Worm (Caenorhabditis elegans) whole organism, midembryonic: Measurements from ENCODE around the gene C04G2.5.

Experiments
- T22C8.4 ChIP-seq: fragments of 200-800 bp; sonication (Bioruptor generic); IDR thresholded peaks from 2 replicates; pipeline ENCODE4 v1.3.6; 2022; ENCODE audit warnings: missing genetic modification characterization, missing compliant biosample characterization
- cog-1 ChIP-seq: sonication (generic microtip); optimal IDR thresholded peaks from 2 replicates; lab custom pipeline; 2016; ENCODE audit warnings: missing genetic modification characterization, missing compliant biosample characterization
- flt-1 ChIP-seq: fragments of 200-800 bp; sonication (Bioruptor generic); IDR thresholded peaks from 2 replicates; pipeline ENCODE4 v1.3.6; 2022; ENCODE audit warnings: missing genetic modification characterization, missing compliant biosample characterization
- klf-2 ChIP-seq: fragments of 200-800 bp; sonication (Bioruptor generic); conservative IDR thresholded peaks from 2 replicates; pipeline ENCODE4 v1.3.6; 2022; ENCODE audit warnings: missing genetic modification reagents, missing genetic modification characterization, missing compliant biosample characterization
- med-1 ChIP-seq: sonication (generic microtip); optimal IDR thresholded peaks from 2 replicates; lab custom pipeline; 2017; ENCODE audit warnings: missing genetic modification characterization, mild to moderate bottlenecking, missing compliant biosample characterization, antibody characterized with exemption, missing genetic modification reagents; ENCODE audit not compliant: insufficient read depth
- ref-1 ChIP-seq: fragments of 200-800 bp; sonication (Bioruptor generic); conservative IDR thresholded peaks from 2 replicates; pipeline ENCODE4 v1.3.6; 2022; ENCODE audit warnings: missing genetic modification reagents, missing genetic modification characterization, missing compliant biosample characterization
- tab-1 ChIP-seq: fragments of 200-800 bp; sonication (Bioruptor generic); IDR thresholded peaks from 2 replicates; pipeline ENCODE4 v1.3.6; 2022; ENCODE audit warnings: missing genetic modification characterization, missing compliant biosample characterization
- ztf-23 ChIP-seq: fragments of 200-800 bp; sonication (Bioruptor generic); IDR thresholded peaks from 2 replicates; pipeline ENCODE4 v1.3.6; 2022; ENCODE audit warnings: missing genetic modification reagents, missing genetic modification characterization, missing compliant biosample characterization
- ztf-29 ChIP-seq: fragments of 200-800 bp; sonication (Bioruptor generic); IDR thresholded peaks from 2 replicates; pipeline ENCODE4 v1.3.6; 2022; ENCODE audit warnings: missing genetic modification reagents, missing genetic modification characterization, missing compliant biosample characterization

C04G2.5 gene

ce11 chrIV:10068266-10068665, 26.8 kb downstream of the C04G2.5 start:
- TF ChIP-seq cog-1 (tag; lab: Kevin White, UChicago) (no peak), ztf-23 (GFP tag; lab: Robert Waterston, UW) (no peak), flt-1 (GFP tag; lab: Robert Waterston, UW) (no peak), ref-1 (GFP tag; lab: Robert Waterston, UW) (no peak), med-1 (GFP tag; lab: Kevin White, UChicago) (no peak), klf-2 (GFP tag; lab: Robert Waterston, UW) (no peak), T22C8.4 (GFP tag; lab: Robert Waterston, UW) (no peak), tab-1 (GFP tag; lab: Robert Waterston, UW) (no peak), ztf-29 (no peak)

ce11 chrIV:10067541-10067940, 27.5 kb downstream of the C04G2.5 start, which contains the start of gene cwn-2:
cwn-2 (plus strand) TSS chrIV:10067816.
- no peak for TF ChIP-seq T22C8.4 (GFP tag; lab: Robert Waterston, UW)
- no peak for TF ChIP-seq med-1 (GFP tag; lab: Kevin White, UChicago)
- no peak for TF ChIP-seq flt-1 (GFP tag; lab: Robert Waterston, UW)
- TF ChIP-seq cog-1 (tag; lab: Kevin White, UChicago): no peak

- TF ChIP-seq ref-1 (GFP tag; lab: Robert Waterston, UW) (no peak), klf-2 (GFP tag; lab: Robert Waterston, UW) (no peak), T22C8.4 (GFP tag; lab: Robert Waterston, UW) (no peak), cog-1 (tag; lab: Kevin White, UChicago) (no peak)
These were observed 28.6 kb downstream of the C04G2.5 start for ce11 chrIV:10066456-10066855.

ce11 chrIV:10065159-10065558, 29.9 kb downstream of the C04G2.5 start:
- TF ChIP-seq klf-2 (GFP tag; lab: Robert Waterston, UW): no peak
- TF ChIP-seq cog-1 (tag; lab: Kevin White, UChicago): no peak
- no peak for TF ChIP-seq ztf-29
- TF ChIP-seq ref-1 (GFP tag; lab: Robert Waterston, UW): no peak
- TF ChIP-seq tab-1 (GFP tag; lab: Robert Waterston, UW): no peak
- TF ChIP-seq T22C8.4 (GFP tag; lab: Robert Waterston, UW): no peak
- TF ChIP-seq flt-1 (GFP tag; lab: Robert Waterston, UW): no peak
- TF ChIP-seq med-1 (GFP tag; lab: Kevin White, UChicago): no peak
- TF ChIP-seq ztf-23 (GFP tag; lab: Robert Waterston, UW): no peak

ce11 chrIV:10063941-10064340, 31.1 kb downstream of the C04G2.5 start:
- no peak for TF ChIP-seq flt-1 (GFP tag; lab: Robert Waterston, UW)

ce11 chrIV:10062728-10063127, 32.3 kb downstream of the C04G2.5 start, which contains the start of gene ipla-7:
ipla-7 (minus strand) TSS chrIV:10062849.
- TF ChIP-seq ref-1 (GFP tag; lab: Robert Waterston, UW) (no peak), flt-1 (GFP tag; lab: Robert Waterston, UW) (no peak), ztf-29 (no peak), cog-1 (tag; lab: Kevin White, UChicago) (no peak), tab-1 (GFP tag; lab: Robert Waterston, UW) (no peak), ztf-23 (GFP tag; lab: Robert Waterston, UW) (no peak), klf-2 (GFP tag; lab: Robert Waterston, UW) (no peak), med-1 (GFP tag; lab: Kevin White, UChicago) (no peak), T22C8.4 (GFP tag; lab: Robert Waterston, UW) (no peak)

ce11 chrIV:10060795-10061194, 34.3 kb downstream of the C04G2.5 start:
- TF ChIP-seq tab-1 (GFP tag; lab: Robert Waterston, UW) (no peak), ref-1 (GFP tag; lab: Robert Waterston, UW) (no peak), flt-1 (GFP tag; lab: Robert Waterston, UW) (no peak), cog-1 (tag; lab: Kevin White, UChicago) (no peak)

- TF ChIP-seq cog-1 (tag; lab: Kevin White, UChicago): no peak
These were observed 35.9 kb downstream of the C04G2.5 start for ce11 chrIV:10059175-10059574.

ce11 chrIV:10056138-10056537, 38.9 kb downstream of the C04G2.5 start, which contains the start of gene T04B2.7:
T04B2.7 (minus strand) TSS chrIV:10056238.
- TF ChIP-seq ref-1 (GFP tag; lab: Robert Waterston, UW) (no peak), ztf-29 (no peak), flt-1 (GFP tag; lab: Robert Waterston, UW) (no peak), ztf-23 (GFP tag; lab: Robert Waterston, UW) (no peak), T22C8.4 (GFP tag; lab: Robert Waterston, UW) (no peak), med-1 (GFP tag; lab: Kevin White, UChicago) (no peak), klf-2 (GFP tag; lab: Robert Waterston, UW) (no peak), tab-1 (GFP tag; lab: Robert Waterston, UW) (no peak)

ce11 chrIV:10053550-10053949, 41.5 kb downstream of the C04G2.5 start, which contains the start of gene srv-12:
srv-12 (minus strand) TSS chrIV:10053650.
- no peak for TF ChIP-seq ztf-29
- TF ChIP-seq med-1 (GFP tag; lab: Kevin White, UChicago): no peak
- no peak for TF ChIP-seq flt-1 (GFP tag; lab: Robert Waterston, UW)
- TF ChIP-seq klf-2 (GFP tag; lab: Robert Waterston, UW): no peak
- no peak for TF ChIP-seq T22C8.4 (GFP tag; lab: Robert Waterston, UW)
- TF ChIP-seq tab-1 (GFP tag; lab: Robert Waterston, UW): no peak
- TF ChIP-seq cog-1 (tag; lab: Kevin White, UChicago): no peak
- no peak for TF ChIP-seq ztf-23 (GFP tag; lab: Robert Waterston, UW)
- TF ChIP-seq ref-1 (GFP tag; lab: Robert Waterston, UW): no peak
